Worm (Caenorhabditis elegans) whole organism, early embryonic: ENCODE results near the gene fut-8.

Experiments
- B0310.2 ChIP-seq: sonication (generic microtip); optimal IDR thresholded peaks from 2 replicates; lab custom pipeline; 2016; ENCODE audit warnings: mild to moderate bottlenecking, missing genetic modification characterization, missing compliant biosample characterization
- aly-1 ChIP-seq: sonication (generic microtip); optimal IDR thresholded peaks from 2 replicates; lab custom pipeline; 2016; ENCODE audit warnings: missing genetic modification characterization, missing compliant biosample characterization
- ama-1 ChIP-seq: fragments of 150-350 bp; optimal IDR thresholded peaks from 2 replicates; lab custom pipeline; 2014
- flt-1 ChIP-seq: fragments of 200-800 bp; sonication (Bioruptor generic); IDR thresholded peaks from 2 replicates; pipeline ENCODE4 v1.3.6; 2022; ENCODE audit warnings: missing genetic modification characterization, missing compliant biosample characterization

DNA sequence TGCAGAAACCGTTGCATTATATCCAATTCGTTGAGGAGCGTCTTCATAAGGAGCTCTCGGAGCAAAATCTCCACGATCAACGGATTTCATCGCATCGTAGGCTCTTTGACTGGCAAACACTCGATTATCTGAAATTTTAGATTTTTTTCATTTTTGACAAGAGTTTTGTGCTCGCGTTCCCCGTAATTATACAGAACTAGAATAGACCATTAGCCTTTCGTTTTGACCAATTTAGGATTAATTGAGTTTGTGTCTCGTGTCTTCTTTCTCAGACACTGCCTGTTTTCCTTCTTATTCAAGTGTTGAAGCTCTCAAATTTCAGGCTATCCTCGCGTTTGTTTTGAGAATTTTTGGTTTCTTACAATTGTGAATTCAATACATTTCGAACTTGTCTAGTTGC, 27.2 kb downstream of the fut-8 start:
- TF ChIP-seq ama-1 (lab: Kevin White, UChicago) (no peak), B0310.2 (no peak), flt-1 (no peak), aly-1 (tag; lab: Kevin White, UChicago) (no peak)
